Worm (Caenorhabditis elegans): Measurements from ENCODE around the gene mdt-10.

DNA sequence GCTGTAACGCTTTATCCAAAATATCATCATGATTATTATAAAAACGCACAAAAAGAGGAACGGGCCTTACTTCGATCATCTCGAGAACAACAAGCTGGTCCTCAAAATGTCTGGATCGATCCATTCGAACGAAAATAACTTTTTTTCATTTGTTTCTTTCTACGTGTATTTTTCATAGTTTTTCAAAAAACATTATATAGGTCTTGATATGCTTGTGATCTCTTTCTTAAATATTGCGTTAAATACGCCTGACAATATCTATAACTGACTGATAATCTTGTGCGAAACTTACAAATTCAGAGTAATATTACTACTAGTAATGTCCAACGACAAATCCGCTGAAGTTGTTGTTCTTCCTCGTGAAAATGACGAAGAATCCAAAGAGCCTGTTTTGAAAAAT, 3.3 kb upstream of the mdt-10 start, which contains the start of gene sds-22:
- TF ChIP-seq nhr-25 (tag; optimal IDR thresholded peaks at IDR 0.05) (no peak), ztf-4 (tag; optimal IDR thresholded peaks at IDR 0.05) (no peak), nhr-10 (tag; optimal IDR thresholded peaks at IDR 0.05) (no peak), sma-3 (GFP tag; optimal IDR thresholded peaks at IDR 0.05) (no peak), snpc-4 (tag; optimal IDR thresholded peaks at IDR 0.05) (no peak), unc-62 (GFP tag; optimal IDR thresholded peaks at IDR 0.05) (no peak), mab-5 (tag; optimal IDR thresholded peaks at IDR 0.05) (no peak), ztf-11 (tag; optimal IDR thresholded peaks at IDR 0.05) (no peak), blmp-1 (tag; optimal IDR thresholded peaks at IDR 0.05; ENCODE audit: insufficient read depth) (no peak), nhr-11 (tag; optimal IDR thresholded peaks at IDR 0.05) (no peak)

Measured in whole organism, L2 larva.